In the genomic region with DNA sequence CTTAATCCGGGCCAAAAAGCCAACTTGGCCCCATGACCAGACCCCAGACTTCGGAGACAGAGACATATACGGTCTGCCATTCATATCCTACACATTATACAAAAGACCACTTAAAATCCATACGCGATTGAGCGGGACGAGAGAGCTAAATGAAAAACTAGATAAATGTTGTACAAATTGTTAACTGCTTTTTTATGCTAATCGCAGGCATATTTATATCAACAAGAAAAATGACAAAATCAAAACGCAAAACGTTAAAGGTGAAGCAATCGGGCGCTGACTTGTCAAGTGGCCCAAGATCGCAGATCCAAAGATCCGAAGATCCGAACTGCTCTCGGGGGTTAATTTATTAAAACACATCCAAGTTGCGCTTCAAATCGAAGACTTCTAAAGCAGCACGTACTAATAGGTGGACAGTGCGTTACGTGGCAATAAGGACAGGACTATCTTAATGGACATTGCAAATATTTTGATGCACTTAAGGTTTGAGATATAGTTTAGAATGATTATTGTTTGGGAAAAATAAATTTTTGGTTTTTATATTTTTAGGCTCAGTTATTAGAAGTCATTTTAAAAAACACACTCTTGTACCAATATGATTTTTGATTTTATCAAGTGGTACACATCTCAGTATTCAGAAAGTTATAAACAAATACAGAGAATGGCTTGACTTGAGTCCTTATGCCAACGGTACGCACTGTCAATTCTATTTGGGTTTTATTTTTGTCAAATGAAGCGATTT, we compare ENCODE assay signal across 1 fruit fly cellular context.
TF ChIP-seq lines count a peak whose summit lies in the region.

No protein-coding gene starts in this region.

TF ChIP-seq in whole organism, embryonic, 481 proteins besides CTCF, POLR2A, EP300 and RAD21 (continued from another document):
- TF ChIP-seq HLH3B (GFP tag; IDR thresholded peaks at IDR 0.05; lab: Robert Waterston, UW), result 0 out of 2 replicates have a peak, but pooled peaks have one; percentile 8
- TF ChIP-seq CG7928 (GFP tag; optimal IDR thresholded peaks at IDR 0.05; lab: Kevin White, UChicago), result peak; percentile 4
- no peak for TF ChIP-seq Neu2 (GFP tag; optimal IDR thresholded peaks at IDR 0.05; lab: Kevin White, UChicago; ENCODE audit: borderline replicate concordance)
- peak; percentile 36 for TF ChIP-seq tin (GFP tag; optimal IDR thresholded peaks at IDR 0.05; lab: Kevin White, UChicago)
- TF ChIP-seq emc (GFP tag; optimal IDR thresholded peaks at IDR 0.05; lab: Kevin White, UChicago), result no peak
- peak; percentile 37 for TF ChIP-seq CG18619 (GFP tag; optimal IDR thresholded peaks at IDR 0.05; lab: Kevin White, UChicago)
- TF ChIP-seq lola (GFP tag; optimal IDR thresholded peaks at IDR 0.05; lab: Kevin White, UChicago), result peak in 1 of 3 experiments; percentile 0
- peak; percentile 14 for TF ChIP-seq fd96Cb (tag; optimal IDR thresholded peaks at IDR 0.05; lab: Kevin White, UChicago)
- peak; percentile 53 for TF ChIP-seq Hmr (GFP tag; optimal IDR thresholded peaks at IDR 0.05; lab: Kevin White, UChicago)
- no peak for TF ChIP-seq Bdp1 (GFP tag; optimal IDR thresholded peaks at IDR 0.05; lab: Kevin White, UChicago)
- TF ChIP-seq Nf-YB (GFP tag; optimal IDR thresholded peaks at IDR 0.05; lab: Kevin White, UChicago), result peak; percentile 11
- TF ChIP-seq CG13894 (tag; optimal IDR thresholded peaks at IDR 0.05; lab: Kevin White, UChicago), result peak; percentile 53
- peak; percentile 12 for TF ChIP-seq CG6813 (GFP tag; optimal IDR thresholded peaks at IDR 0.05; lab: Kevin White, UChicago)
- peak; percentile 60 for TF ChIP-seq B-H2 (GFP tag; optimal IDR thresholded peaks at IDR 0.05; lab: Kevin White, UChicago)
- peak; percentile 49 for TF ChIP-seq ind (GFP tag; optimal IDR thresholded peaks at IDR 0.05; lab: Kevin White, UChicago)
